Fruit fly (Drosophila melanogaster) whole organism, adult: Measurements from ENCODE around the gene Sod1.
A peak's percentile ranks its signal among the peaks of the same experiment; 100 is the strongest.

Experiments used
- CG11617 ChIP-seq: fragments of 200-800 bp; sonication (Bioruptor generic); optimal IDR thresholded peaks from 2 replicates; lab custom pipeline; 2017; ENCODE audit warnings: mild to moderate bottlenecking, missing biosample characterization, missing genetic modification reagents, missing genetic modification characterization
- CG12768 ChIP-seq: fragments of 200-800 bp; sonication (Bioruptor generic); optimal IDR thresholded peaks from 2 replicates; lab custom pipeline; 2017; ENCODE audit warnings: missing biosample characterization, missing genetic modification characterization, mild to moderate bottlenecking, moderate library complexity, missing genetic modification reagents
- CG14711 ChIP-seq: fragments of 200-800 bp; sonication (Bioruptor generic); optimal IDR thresholded peaks from 2 replicates; lab custom pipeline; 2018; ENCODE audit warnings: missing biosample characterization, mild to moderate bottlenecking, missing genetic modification characterization, moderate library complexity
- CG1620 ChIP-seq: fragments of 200-800 bp; sonication (Bioruptor generic); optimal IDR thresholded peaks from 2 replicates; lab custom pipeline; 2016; ENCODE audit warnings: missing biosample characterization, missing genetic modification characterization
- CG33017 ChIP-seq: fragments of 200-800 bp; sonication (Bioruptor generic); optimal IDR thresholded peaks from 2 replicates; lab custom pipeline; 2018; ENCODE audit warnings: missing biosample characterization, mild to moderate bottlenecking, missing genetic modification characterization, moderate library complexity
- CG5204 ChIP-seq: fragments of 200-800 bp; sonication (Bioruptor generic); optimal IDR thresholded peaks from 2 replicates; lab custom pipeline; 2016; ENCODE audit warnings: missing biosample characterization, missing genetic modification characterization
- CG7045 ChIP-seq: fragments of 200-800 bp; sonication (Bioruptor generic); optimal IDR thresholded peaks from 2 replicates; lab custom pipeline; 2017; ENCODE audit warnings: missing biosample characterization, mild to moderate bottlenecking, missing genetic modification characterization
- CG7101 ChIP-seq: fragments of 200-800 bp; sonication (Bioruptor generic); optimal IDR thresholded peaks from 2 replicates; lab custom pipeline; 2018; ENCODE audit warnings: missing biosample characterization, mild to moderate bottlenecking, missing genetic modification characterization, moderate library complexity
- Clk ChIP-seq: fragments of 200-800 bp; sonication (Bioruptor generic); optimal IDR thresholded peaks from 2 replicates; lab custom pipeline; 2017; ENCODE audit warnings: missing biosample characterization, missing genetic modification characterization
- Crg-1 ChIP-seq: fragments of 200-800 bp; sonication (Bioruptor generic); optimal IDR thresholded peaks from 2 replicates; lab custom pipeline; 2016; ENCODE audit warnings: missing biosample characterization, missing genetic modification characterization
- Hr96 ChIP-seq: fragments of 200-800 bp; sonication (Bioruptor generic); optimal IDR thresholded peaks from 2 replicates; lab custom pipeline; 2016; ENCODE audit warnings: missing biosample characterization, missing genetic modification characterization
- Mnt ChIP-seq: fragments of 200-800 bp; sonication (Bioruptor generic); optimal IDR thresholded peaks from 2 replicates; lab custom pipeline; 2016; ENCODE audit warnings: missing biosample characterization, mild to moderate bottlenecking, missing genetic modification characterization
- bab1 ChIP-seq: fragments of 200-800 bp; sonication (Bioruptor generic); optimal IDR thresholded peaks from 3 replicates; lab custom pipeline; 2019; ENCODE audit warnings: missing biosample characterization, mild to moderate bottlenecking, missing genetic modification characterization, moderate library complexity
- cic ChIP-seq: fragments of 200-800 bp; sonication (Bioruptor generic); optimal IDR thresholded peaks from 2 replicates; lab custom pipeline; 2017; ENCODE audit warnings: missing biosample characterization, mild to moderate bottlenecking, missing genetic modification characterization, moderate library complexity
- cnc ChIP-seq, 2 experiments: fragments of >200 bp; optimal IDR thresholded peaks; 2 replicates each; lab custom pipeline; 2017
- kay ChIP-seq: fragments of 200-800 bp; sonication (Bioruptor generic); peaks from one replicate; lab custom pipeline; 2016; ENCODE audit warnings: missing biosample characterization, missing genetic modification characterization, borderline replicate concordance
- ovo ChIP-seq: fragments of 200-800 bp; sonication (Bioruptor generic); optimal IDR thresholded peaks from 2 replicates; lab custom pipeline; 2016; ENCODE audit warnings: missing biosample characterization, missing genetic modification characterization
- pad ChIP-seq: fragments of 200-800 bp; sonication (Bioruptor generic); optimal IDR thresholded peaks from 3 replicates; lab custom pipeline; 2017; ENCODE audit warnings: missing biosample characterization, missing genetic modification characterization, mild to moderate bottlenecking, moderate library complexity, missing genetic modification reagents
- tj ChIP-seq: fragments of 200-800 bp; sonication (Bioruptor generic); optimal IDR thresholded peaks from 3 replicates; lab custom pipeline; 2017; ENCODE audit warnings: missing biosample characterization, mild to moderate bottlenecking, missing genetic modification characterization, moderate library complexity
- toe ChIP-seq: fragments of 200-800 bp; sonication (Bioruptor generic); optimal IDR thresholded peaks from 2 replicates; lab custom pipeline; 2016; ENCODE audit warnings: missing biosample characterization, missing genetic modification characterization

The Sod1 gene

DNA sequence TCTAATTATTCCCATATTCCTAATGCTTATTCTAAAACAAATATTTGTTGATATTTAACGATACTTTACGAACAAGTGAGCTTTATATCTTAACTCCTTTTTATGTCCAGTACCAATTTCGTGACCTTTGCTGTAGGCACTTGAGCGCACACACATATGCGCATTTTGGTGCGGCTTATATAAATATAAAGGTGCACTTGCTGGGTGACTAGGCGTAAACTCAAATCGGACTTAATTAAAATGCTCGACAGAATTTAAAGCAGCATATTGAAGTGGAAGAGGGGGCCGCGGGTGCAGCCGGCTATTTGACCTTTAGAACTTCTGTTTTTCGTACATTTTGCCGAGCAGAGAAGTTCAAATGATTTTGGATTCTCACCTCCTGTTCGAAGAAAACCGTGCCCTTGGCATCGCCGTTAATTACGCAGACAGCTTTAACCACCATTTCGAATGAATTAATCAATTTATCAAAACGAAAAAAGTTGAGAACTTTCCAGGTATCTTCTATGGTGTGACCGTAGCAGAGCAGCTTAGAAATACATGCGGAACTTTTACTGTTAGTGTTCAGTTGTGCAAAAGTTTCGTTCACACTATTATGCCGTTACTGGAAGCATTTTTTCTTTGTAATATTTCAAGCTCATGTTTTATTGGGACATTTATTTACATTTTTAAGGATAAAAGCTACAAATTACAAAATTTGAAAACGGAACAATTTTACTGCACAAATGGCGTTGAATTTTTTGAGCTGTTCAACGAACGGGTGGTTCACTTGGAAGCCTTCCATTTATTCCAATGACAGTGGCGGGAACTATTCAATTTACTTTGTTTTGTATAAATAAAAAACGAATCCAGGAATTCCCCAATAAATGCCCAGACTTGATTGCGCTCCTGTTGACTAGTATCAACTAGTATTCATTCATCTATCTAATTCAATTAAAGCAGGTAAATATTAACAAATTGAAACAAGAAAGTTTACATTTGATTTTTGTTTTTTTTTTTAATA, at the start of gene Sod1:
TSS of gene Sod1 (minus strand) at position 543 of the 1,000 bp plus-strand sequence.
- TF ChIP-seq cic (GFP tag; lab: Kevin White, UChicago) = peak; percentile 28
- no peak for TF ChIP-seq CG14711 (tag; lab: Kevin White, UChicago)
- peak; percentile 92 for TF ChIP-seq CG12768 (GFP tag; lab: Kevin White, UChicago)
- TF ChIP-seq tj (GFP tag; lab: Kevin White, UChicago) = peak; percentile 37
- no peak for TF ChIP-seq Crg-1
- peak in 1 of 2 experiments; percentile 89 for TF ChIP-seq cnc (optimal IDR thresholded peaks at IDR 0.05; lab: Kevin White, UChicago)
- no peak for TF ChIP-seq pad (GFP tag; lab: Kevin White, UChicago)
- TF ChIP-seq CG7101 (tag; lab: Kevin White, UChicago) = peak; percentile 47
- TF ChIP-seq CG1620 (GFP tag; lab: Kevin White, UChicago) = peak; percentile 35
- TF ChIP-seq Clk (GFP tag; lab: Kevin White, UChicago) = no peak
- TF ChIP-seq ovo = peak; percentile 62
- peak; percentile 38 for TF ChIP-seq kay
- TF ChIP-seq CG7045 (GFP tag; lab: Kevin White, UChicago) = no peak
- peak; percentile 48 for TF ChIP-seq bab1 (GFP tag; lab: Kevin White, UChicago)
- peak; percentile 58 for TF ChIP-seq CG11617 (GFP tag; lab: Kevin White, UChicago)
- TF ChIP-seq Mnt (GFP tag; lab: Kevin White, UChicago) = peak; percentile 32
- no peak for TF ChIP-seq Hr96

DNA sequence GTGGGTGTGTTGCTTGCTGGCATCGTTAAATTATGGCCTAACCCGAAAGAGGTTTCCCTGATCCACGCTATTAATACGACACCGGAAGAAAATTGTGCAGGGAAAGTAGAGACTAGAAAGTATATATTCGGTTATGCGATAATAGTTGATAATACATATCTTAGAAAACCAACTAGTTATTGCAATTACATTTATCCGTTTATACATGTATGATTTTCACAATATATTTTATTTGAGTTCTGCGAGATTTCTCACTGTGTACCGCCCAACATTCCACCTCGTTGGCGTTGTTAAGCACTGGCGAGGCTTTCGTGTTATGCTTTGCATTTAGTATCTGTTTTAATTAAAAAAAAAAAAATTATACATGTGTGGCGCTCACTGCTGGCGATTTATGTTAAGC, 41.8 kb upstream of the Sod1 start:
- TF ChIP-seq CG14711 (tag; lab: Kevin White, UChicago) (no peak), pad (GFP tag; lab: Kevin White, UChicago) (no peak), CG7045 (GFP tag; lab: Kevin White, UChicago) (no peak), Hr96 (no peak), Crg-1 (no peak), CG33017 (tag; lab: Kevin White, UChicago) (no peak), toe (no peak), CG7101 (tag; lab: Kevin White, UChicago) (no peak), kay (no peak), cnc (optimal IDR thresholded peaks at IDR 0.05; lab: Kevin White, UChicago) (no peak), CG1620 (GFP tag; lab: Kevin White, UChicago) (no peak), CG12768 (GFP tag; lab: Kevin White, UChicago) (no peak), tj (GFP tag; lab: Kevin White, UChicago) (no peak)

DNA sequence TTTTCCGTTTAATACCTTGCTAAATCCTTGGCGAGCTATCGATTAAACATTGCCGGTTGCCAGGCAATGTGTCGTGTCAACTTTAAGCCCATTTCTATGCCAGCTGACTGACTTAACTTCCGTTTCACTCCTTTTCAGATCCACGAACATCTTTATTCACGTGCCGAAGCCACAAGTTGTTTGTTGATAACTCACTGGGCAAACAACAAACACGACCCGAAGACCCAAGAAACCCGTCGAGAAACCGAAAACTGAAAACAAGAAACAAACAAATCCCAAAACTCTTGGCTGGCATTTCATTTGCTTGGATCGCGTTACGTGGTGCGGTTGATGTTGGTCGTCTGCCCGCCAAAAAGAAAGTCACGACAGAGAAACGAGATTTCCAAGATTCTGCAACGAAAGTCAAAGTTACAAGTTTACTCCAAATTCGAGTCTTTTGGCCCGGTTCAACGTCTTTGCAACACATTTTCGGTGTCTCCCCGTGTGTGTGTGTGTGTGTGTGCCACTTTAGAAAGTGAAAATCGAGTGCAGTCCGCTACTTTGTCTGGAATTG, 37.3 kb upstream of the Sod1 start, which contains the start of gene CG6216:
TSS of gene CG6216 (minus strand) at position 51 of the 553 bp plus-strand sequence.
- TF ChIP-seq CG14711 (tag; lab: Kevin White, UChicago) (no peak), toe (no peak), CG7045 (GFP tag; lab: Kevin White, UChicago) (no peak), Mnt (GFP tag; lab: Kevin White, UChicago) (no peak), cnc (optimal IDR thresholded peaks at IDR 0.05; lab: Kevin White, UChicago) (no peak), Crg-1 (no peak), kay (no peak), ovo (no peak), CG12768 (GFP tag; lab: Kevin White, UChicago) (no peak), cic (GFP tag; lab: Kevin White, UChicago) (no peak), CG33017 (tag; lab: Kevin White, UChicago) (no peak), CG1620 (GFP tag; lab: Kevin White, UChicago) (no peak), CG11617 (GFP tag; lab: Kevin White, UChicago) (no peak), CG7101 (tag; lab: Kevin White, UChicago) (no peak), pad (GFP tag; lab: Kevin White, UChicago) (no peak)

dm6 chr3L:11148478-11149251, 35.1 kb upstream of the Sod1 start:
- TF ChIP-seq CG33017 (tag; lab: Kevin White, UChicago) (no peak), bab1 (GFP tag; lab: Kevin White, UChicago) (no peak), cnc (optimal IDR thresholded peaks at IDR 0.05; lab: Kevin White, UChicago) (no peak), kay (no peak), CG1620 (GFP tag; lab: Kevin White, UChicago) (no peak), toe (no peak), CG7045 (GFP tag; lab: Kevin White, UChicago) (no peak), Mnt (GFP tag; lab: Kevin White, UChicago) (no peak), cic (GFP tag; lab: Kevin White, UChicago) (no peak), Hr96 (no peak), ovo (no peak), CG11617 (GFP tag; lab: Kevin White, UChicago) (no peak)

- TF ChIP-seq Clk (GFP tag; lab: Kevin White, UChicago) (no peak), Mnt (GFP tag; lab: Kevin White, UChicago) (no peak), toe (no peak), CG7045 (GFP tag; lab: Kevin White, UChicago) (no peak), pad (GFP tag; lab: Kevin White, UChicago) (no peak), tj (GFP tag; lab: Kevin White, UChicago) (no peak), Crg-1 (no peak), CG12768 (GFP tag; lab: Kevin White, UChicago) (no peak), CG14711 (tag; lab: Kevin White, UChicago) (no peak), CG5204 (GFP tag; lab: Kevin White, UChicago) (no peak), CG11617 (GFP tag; lab: Kevin White, UChicago) (no peak), bab1 (GFP tag; lab: Kevin White, UChicago) (no peak), Hr96 (no peak), cnc (optimal IDR thresholded peaks at IDR 0.05; lab: Kevin White, UChicago) (no peak), CG33017 (tag; lab: Kevin White, UChicago) (no peak), cic (GFP tag; lab: Kevin White, UChicago) (no peak), CG7101 (tag; lab: Kevin White, UChicago) (no peak), CG1620 (GFP tag; lab: Kevin White, UChicago) (no peak)
Measured at dm6 chr3L:11147675-11148074, 34.1 kb upstream of the Sod1 start.
